Fruit fly (Drosophila melanogaster) whole organism, pupa: ENCODE results near the gene CG31436.

ENCODE experiments used
- CG10348 ChIP-seq: fragments of 200-800 bp; sonication (Bioruptor generic); IDR thresholded peaks from 2 replicates; pipeline ENCODE4 v1.3.6; 2022; ENCODE audit warnings: missing biosample characterization, missing genetic modification characterization
- CG12605 ChIP-seq: fragments of 200-800 bp; sonication (Bioruptor generic); IDR thresholded peaks from 2 replicates; pipeline ENCODE4 v1.3.6; 2022; ENCODE audit warnings: missing biosample characterization, missing genetic modification characterization
- CG13204 ChIP-seq: fragments of 200-800 bp; sonication (Bioruptor generic); optimal IDR thresholded peaks from 2 replicates; lab custom pipeline; 2018; ENCODE audit warnings: missing biosample characterization, mild to moderate bottlenecking, missing genetic modification characterization, moderate library complexity
- CG14655 ChIP-seq: fragments of 200-800 bp; sonication (Bioruptor generic); optimal IDR thresholded peaks from 3 replicates; lab custom pipeline; 2017; ENCODE audit warnings: mild to moderate bottlenecking, missing biosample characterization, missing genetic modification reagents, missing genetic modification characterization
- CG15710 ChIP-seq: fragments of 200-800 bp; sonication (Bioruptor generic); optimal IDR thresholded peaks from 2 replicates; lab custom pipeline; 2018; ENCODE audit warnings: missing biosample characterization, mild to moderate bottlenecking, missing genetic modification characterization, moderate library complexity
- CG17806 ChIP-seq: fragments of 200-800 bp; sonication (Bioruptor generic); optimal IDR thresholded peaks from 2 replicates; lab custom pipeline; 2018; ENCODE audit warnings: missing biosample characterization, mild to moderate bottlenecking, missing genetic modification characterization, moderate library complexity
- CG32121 ChIP-seq: fragments of 200-800 bp; sonication (Bioruptor generic); IDR thresholded peaks from 2 replicates; pipeline ENCODE4 v1.3.6; 2022; ENCODE audit warnings: missing biosample characterization, missing genetic modification characterization
- CG34367 ChIP-seq: fragments of 200-800 bp; sonication (Bioruptor generic); optimal IDR thresholded peaks from 2 replicates; lab custom pipeline; 2018; ENCODE audit warnings: missing biosample characterization, mild to moderate bottlenecking, missing genetic modification characterization
- CG4496 ChIP-seq: fragments of 200-800 bp; sonication (Bioruptor generic); IDR thresholded peaks from 3 replicates; pipeline ENCODE4 v1.3.6; 2022; ENCODE audit warnings: missing biosample characterization, missing genetic modification characterization
- CG8159 ChIP-seq: fragments of 200-800 bp; sonication (Bioruptor generic); optimal IDR thresholded peaks from 3 replicates; lab custom pipeline; 2018; ENCODE audit warnings: missing biosample characterization, mild to moderate bottlenecking, missing genetic modification characterization, moderate library complexity
- CG8301 ChIP-seq: fragments of 200-800 bp; sonication (Bioruptor generic); optimal IDR thresholded peaks from 2 replicates; lab custom pipeline; 2018; ENCODE audit warnings: missing biosample characterization, mild to moderate bottlenecking, missing genetic modification characterization
- CG9948 ChIP-seq: fragments of 200-800 bp; sonication (Bioruptor generic); optimal IDR thresholded peaks from 2 replicates; lab custom pipeline; 2018; ENCODE audit warnings: missing biosample characterization, mild to moderate bottlenecking, missing genetic modification characterization, moderate library complexity
- D1 ChIP-seq: fragments of 200-800 bp; sonication (Bioruptor generic); optimal IDR thresholded peaks from 2 replicates; lab custom pipeline; 2018; ENCODE audit warnings: missing biosample characterization, mild to moderate bottlenecking, missing genetic modification characterization, moderate library complexity
- EcR ChIP-seq: fragments of 200-800 bp; sonication (Bioruptor generic); optimal IDR thresholded peaks from 3 replicates; lab custom pipeline; 2019; ENCODE audit warnings: missing biosample characterization, missing genetic modification characterization, mild to moderate bottlenecking, moderate library complexity, missing genetic modification reagents
- Ets98B ChIP-seq: fragments of 200-800 bp; sonication (Bioruptor generic); IDR thresholded peaks from 2 replicates; pipeline ENCODE4 v1.3.6; 2022; ENCODE audit warnings: missing biosample characterization, missing genetic modification characterization
- Pif1A ChIP-seq: fragments of 200-800 bp; sonication (Bioruptor generic); optimal IDR thresholded peaks from 3 replicates; lab custom pipeline; 2016; ENCODE audit warnings: missing biosample characterization, missing genetic modification characterization
- Pif1B ChIP-seq: fragments of 200-800 bp; sonication (Bioruptor generic); optimal IDR thresholded peaks from 3 replicates; lab custom pipeline; 2016; ENCODE audit warnings: missing biosample characterization, missing genetic modification characterization
- Snoo ChIP-seq: fragments of 200-800 bp; sonication (Bioruptor generic); optimal IDR thresholded peaks from 3 replicates; lab custom pipeline; 2017; ENCODE audit warnings: missing biosample characterization, mild to moderate bottlenecking, missing genetic modification characterization, inconsistent platforms
- fd96Ca ChIP-seq: fragments of 200-800 bp; sonication (Bioruptor generic); IDR thresholded peaks from 3 replicates; pipeline ENCODE4 v1.3.6; 2022; ENCODE audit warnings: missing biosample characterization, missing genetic modification characterization
- gl ChIP-seq: fragments of 200-800 bp; sonication (Bioruptor generic); optimal IDR thresholded peaks from 2 replicates; lab custom pipeline; 2018; ENCODE audit warnings: missing biosample characterization, mild to moderate bottlenecking, missing genetic modification characterization
- rn ChIP-seq: fragments of 200-800 bp; sonication (Bioruptor generic); IDR thresholded peaks from 2 replicates; pipeline ENCODE4 v1.3.6; 2022; ENCODE audit warnings: missing biosample characterization, missing genetic modification characterization

The CG31436 gene

dm6 chr3R:25308228-25308627 is 4.3 kb downstream of the CG31436 start, which contains the start of gene CG10550:
Gene CG10550, minus strand, starts transcription at chr3R:25308391.
- TF ChIP-seq CG8301 (tag; lab: Kevin White, UChicago) (no peak), gl (tag; lab: Kevin White, UChicago) (no peak), EcR (GFP tag; lab: Kevin White, UChicago) (no peak), CG32121 (no peak), fd96Ca (GFP tag; lab: Robert Waterston, UW) (no peak), CG12605 (GFP tag; lab: Robert Waterston, UW) (no peak), CG14655 (GFP tag; lab: Kevin White, UChicago) (no peak), CG13204 (GFP tag; lab: Kevin White, UChicago) (no peak), rn (no peak), CG10348 (GFP tag; lab: Robert Waterston, UW) (no peak)

dm6 chr3R:25309175-25309574 is 5.2 kb downstream of the CG31436 start:
- TF ChIP-seq Pif1B (GFP tag; lab: Kevin White, UChicago) (no peak), CG4496 (GFP tag; lab: Robert Waterston, UW) (no peak), EcR (GFP tag; lab: Kevin White, UChicago) (no peak), Snoo (tag; lab: Kevin White, UChicago) (no peak), D1 (tag; lab: Kevin White, UChicago) (no peak), gl (tag; lab: Kevin White, UChicago) (no peak), Ets98B (GFP tag; lab: Robert Waterston, UW) (no peak), CG8159 (tag; lab: Kevin White, UChicago) (no peak), fd96Ca (GFP tag; lab: Robert Waterston, UW) (no peak), CG32121 (no peak), Pif1A (GFP tag; lab: Kevin White, UChicago) (no peak), rn (no peak), CG13204 (GFP tag; lab: Kevin White, UChicago) (no peak), CG34367 (no peak), CG10348 (GFP tag; lab: Robert Waterston, UW) (no peak), CG8301 (tag; lab: Kevin White, UChicago) (no peak), CG15710 (tag; lab: Kevin White, UChicago) (no peak), CG17806 (tag; lab: Kevin White, UChicago) (no peak)

DNA sequence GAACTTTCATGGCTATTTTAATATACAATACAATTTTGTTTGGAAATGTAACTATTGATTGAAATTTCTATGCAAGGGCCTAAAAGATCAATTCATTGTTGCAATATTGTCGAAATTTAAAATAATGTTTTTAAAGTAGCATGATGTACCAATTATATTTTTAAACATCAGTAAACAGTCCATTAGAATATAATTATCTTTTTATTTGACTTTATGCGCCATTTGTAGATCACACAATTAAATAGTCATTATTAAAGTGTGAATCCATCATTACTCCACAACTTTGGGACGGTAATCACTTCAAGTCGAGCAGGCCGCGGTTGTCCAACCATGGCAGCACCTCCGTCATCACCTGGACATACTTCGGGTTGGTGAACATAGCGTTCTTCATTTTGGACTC is 6.9 kb downstream of the CG31436 start, which contains the start of gene CG31099:
TSS of gene CG31099 (minus strand) at position 101 of the 400 bp plus-strand sequence.
- TF ChIP-seq Pif1B (GFP tag; lab: Kevin White, UChicago), result no peak

DNA sequence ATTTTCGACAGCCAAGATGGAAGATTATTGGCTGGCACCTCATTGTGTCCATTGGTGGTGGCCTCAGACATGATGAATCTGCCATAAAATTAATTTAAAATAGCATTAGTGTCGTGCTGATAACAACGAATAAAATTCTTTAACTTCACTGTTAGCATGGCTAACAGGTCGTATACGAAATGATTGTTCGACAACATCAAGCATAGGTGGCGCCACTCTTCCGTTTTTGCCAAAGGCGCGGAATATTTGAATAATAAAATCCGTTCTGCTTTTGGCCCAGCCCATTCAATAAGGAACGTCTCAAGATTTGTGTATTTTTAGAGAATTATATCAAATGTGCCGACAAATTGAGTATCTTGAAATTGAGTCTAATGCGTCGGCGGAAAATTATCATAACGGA is 8.6 kb downstream of the CG31436 start:
- TF ChIP-seq CG14655 (GFP tag; lab: Kevin White, UChicago) (no peak), CG17806 (tag; lab: Kevin White, UChicago) (no peak), Snoo (tag; lab: Kevin White, UChicago) (no peak), CG8159 (tag; lab: Kevin White, UChicago) (no peak), CG15710 (tag; lab: Kevin White, UChicago) (no peak), Pif1B (GFP tag; lab: Kevin White, UChicago) (no peak), Ets98B (GFP tag; lab: Robert Waterston, UW) (no peak), Pif1A (GFP tag; lab: Kevin White, UChicago) (no peak), CG12605 (GFP tag; lab: Robert Waterston, UW) (no peak), rn (no peak), gl (tag; lab: Kevin White, UChicago) (no peak), CG13204 (GFP tag; lab: Kevin White, UChicago) (no peak), CG9948 (tag; lab: Kevin White, UChicago) (no peak), EcR (GFP tag; lab: Kevin White, UChicago) (no peak), D1 (tag; lab: Kevin White, UChicago) (no peak)

- TF ChIP-seq CG32121, result no peak
- TF ChIP-seq Pif1A (GFP tag; lab: Kevin White, UChicago), result no peak
- TF ChIP-seq CG10348 (GFP tag; lab: Robert Waterston, UW), result no peak
- TF ChIP-seq EcR (GFP tag; lab: Kevin White, UChicago), result no peak
- TF ChIP-seq rn, result no peak
- TF ChIP-seq CG12605 (GFP tag; lab: Robert Waterston, UW), result no peak
- TF ChIP-seq CG9948 (tag; lab: Kevin White, UChicago), result no peak
- no peak for TF ChIP-seq CG4496 (GFP tag; lab: Robert Waterston, UW)
- TF ChIP-seq Pif1B (GFP tag; lab: Kevin White, UChicago), result no peak
- no peak for TF ChIP-seq CG8159 (tag; lab: Kevin White, UChicago)
- TF ChIP-seq gl (tag; lab: Kevin White, UChicago), result no peak
- no peak for TF ChIP-seq CG8301 (tag; lab: Kevin White, UChicago)
- no peak for TF ChIP-seq Snoo (tag; lab: Kevin White, UChicago)
- no peak for TF ChIP-seq CG13204 (GFP tag; lab: Kevin White, UChicago)
Measured at dm6 chr3R:25313771-25314170, 9.8 kb downstream of the CG31436 start, which contains the start of gene CG31087. Gene CG31087, minus strand, starts transcription at chr3R:25313833.

DNA sequence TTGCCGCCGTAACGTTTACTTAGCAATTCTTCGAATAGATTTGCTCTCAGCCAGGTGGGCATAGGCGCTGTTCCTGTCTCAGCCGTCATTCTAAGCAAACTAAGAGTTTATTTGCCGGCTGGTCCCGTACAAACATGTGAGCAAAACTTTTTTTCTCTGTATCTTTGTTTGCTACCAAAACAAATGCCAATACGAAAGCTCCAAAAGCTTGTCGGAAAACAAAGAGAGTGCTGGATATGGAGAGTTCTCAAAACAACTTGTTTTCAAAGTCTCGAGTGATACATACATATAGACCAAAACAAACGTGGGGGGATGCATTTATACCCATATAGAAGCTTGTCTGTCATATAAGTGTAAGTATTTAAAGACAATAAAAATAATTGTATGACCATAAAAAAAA is 12.1 kb downstream of the CG31436 start, which contains the start of gene CG10559:
TSS of gene CG10559 (minus strand) at position 101 of the 400 bp plus-strand sequence.
- TF ChIP-seq CG17806 (tag; lab: Kevin White, UChicago), result no peak
- no peak for TF ChIP-seq fd96Ca (GFP tag; lab: Robert Waterston, UW)
- no peak for TF ChIP-seq CG10348 (GFP tag; lab: Robert Waterston, UW)
- TF ChIP-seq CG34367, result no peak
- TF ChIP-seq rn, result no peak
- no peak for TF ChIP-seq CG14655 (GFP tag; lab: Kevin White, UChicago)
- no peak for TF ChIP-seq CG9948 (tag; lab: Kevin White, UChicago)
- TF ChIP-seq Pif1A (GFP tag; lab: Kevin White, UChicago), result no peak
- TF ChIP-seq CG8301 (tag; lab: Kevin White, UChicago), result no peak
- TF ChIP-seq CG32121, result no peak
- TF ChIP-seq CG15710 (tag; lab: Kevin White, UChicago), result no peak
- TF ChIP-seq D1 (tag; lab: Kevin White, UChicago), result no peak
- no peak for TF ChIP-seq CG8159 (tag; lab: Kevin White, UChicago)
- no peak for TF ChIP-seq Snoo (tag; lab: Kevin White, UChicago)
- TF ChIP-seq CG4496 (GFP tag; lab: Robert Waterston, UW), result no peak
- TF ChIP-seq CG12605 (GFP tag; lab: Robert Waterston, UW), result no peak
